Fruit fly (Drosophila melanogaster) whole organism, embryonic: ENCODE data around the gene Pex1.
A peak's percentile ranks its signal among the peaks of the same experiment; 100 is the strongest.

ENCODE experiments used
- Atf-2 ChIP-seq: fragments of 200-800 bp; sonication (Bioruptor generic); optimal IDR thresholded peaks from 2 replicates; lab custom pipeline; 2016; ENCODE audit warnings: missing biosample characterization, missing genetic modification characterization
- Bteb2 ChIP-seq: fragments of 200-800 bp; sonication (Bioruptor generic); optimal IDR thresholded peaks from 2 replicates; lab custom pipeline; 2016; ENCODE audit warnings: missing biosample characterization, missing genetic modification characterization
- CG10274 ChIP-seq: fragments of 200-800 bp; sonication (Bioruptor generic); optimal IDR thresholded peaks from 3 replicates; lab custom pipeline; 2017; ENCODE audit warnings: missing biosample characterization, mild to moderate bottlenecking, missing genetic modification characterization
- CG11504 ChIP-seq: fragments of 200-800 bp; sonication (Bioruptor generic); optimal IDR thresholded peaks from 3 replicates; lab custom pipeline; 2019; ENCODE audit warnings: missing biosample characterization, mild to moderate bottlenecking, missing genetic modification characterization, moderate library complexity
- CG12104 ChIP-seq: fragments of 200-800 bp; sonication (Bioruptor generic); optimal IDR thresholded peaks from 3 replicates; lab custom pipeline; 2016; ENCODE audit warnings: missing biosample characterization, missing genetic modification characterization
- CG12155 ChIP-seq: fragments of 200-800 bp; sonication (Bioruptor generic); optimal IDR thresholded peaks from 3 replicates; lab custom pipeline; 2016; ENCODE audit warnings: missing biosample characterization, missing genetic modification characterization
- CG13287 ChIP-seq: fragments of 200-800 bp; sonication (Bioruptor generic); IDR thresholded peaks from 2 replicates; pipeline ENCODE4 v1.3.6; 2022; ENCODE audit warnings: missing biosample characterization, missing genetic modification characterization; ENCODE audit not compliant: partially characterized antibody
- CG14965 ChIP-seq: fragments of 200-800 bp; sonication (Bioruptor generic); optimal IDR thresholded peaks from 2 replicates; lab custom pipeline; 2016; ENCODE audit warnings: missing biosample characterization, missing genetic modification characterization, borderline replicate concordance
- CG16813 ChIP-seq: fragments of 200-800 bp; sonication (Bioruptor generic); IDR thresholded peaks from 3 replicates; pipeline ENCODE4 v1.3.6; 2022; ENCODE audit warnings: missing biosample characterization, missing genetic modification characterization; ENCODE audit not compliant: partially characterized antibody
- CG17186 ChIP-seq: fragments of 200-800 bp; sonication (Bioruptor generic); optimal IDR thresholded peaks from 3 replicates; lab custom pipeline; 2017; ENCODE audit warnings: missing biosample characterization, missing genetic modification reagents, missing genetic modification characterization
- CG2875 ChIP-seq: fragments of 200-800 bp; sonication (Bioruptor generic); optimal IDR thresholded peaks from 2 replicates; lab custom pipeline; 2017; ENCODE audit warnings: missing biosample characterization, mild to moderate bottlenecking, missing genetic modification characterization, missing genetic modification reagents
- CG3407 ChIP-seq: fragments of 200-800 bp; sonication (Bioruptor generic); optimal IDR thresholded peaks from 2 replicates; lab custom pipeline; 2018; ENCODE audit warnings: missing biosample characterization, mild to moderate bottlenecking, missing genetic modification characterization
- CG5180 ChIP-seq: fragments of 200-800 bp; sonication (Bioruptor generic); optimal IDR thresholded peaks from 3 replicates; lab custom pipeline; 2017; ENCODE audit warnings: missing biosample characterization, missing genetic modification characterization, mild to moderate bottlenecking, moderate library complexity, missing genetic modification reagents
- CG5245 ChIP-seq: fragments of 200-800 bp; sonication (Bioruptor generic); optimal IDR thresholded peaks from 3 replicates; lab custom pipeline; 2016; ENCODE audit warnings: missing biosample characterization, missing genetic modification characterization
- CG7556 ChIP-seq: fragments of 200-800 bp; sonication (Bioruptor generic); optimal IDR thresholded peaks from 2 replicates; lab custom pipeline; 2017; ENCODE audit warnings: missing biosample characterization, mild to moderate bottlenecking, missing genetic modification characterization
- CG7745 ChIP-seq: fragments of 200-800 bp; sonication (Bioruptor generic); optimal IDR thresholded peaks from 2 replicates; lab custom pipeline; 2018; ENCODE audit warnings: missing biosample characterization, mild to moderate bottlenecking, missing genetic modification characterization, moderate library complexity
- CG7928 ChIP-seq: fragments of 200-800 bp; sonication (Bioruptor generic); optimal IDR thresholded peaks from 2 replicates; lab custom pipeline; 2017; ENCODE audit warnings: missing biosample characterization, mild to moderate bottlenecking, missing genetic modification characterization
- CG9215 ChIP-seq: fragments of 200-800 bp; sonication (Bioruptor generic); IDR thresholded peaks from 2 replicates; pipeline ENCODE4 v1.3.6; 2022; ENCODE audit warnings: missing biosample characterization, missing genetic modification characterization
- CG9437 ChIP-seq: fragments of 200-800 bp; sonication (Bioruptor generic); optimal IDR thresholded peaks from 2 replicates; lab custom pipeline; 2018; ENCODE audit warnings: missing biosample characterization, mild to moderate bottlenecking, missing genetic modification characterization
- CHES-1-like ChIP-seq: fragments of 200-800 bp; sonication (Bioruptor generic); optimal IDR thresholded peaks from 2 replicates; lab custom pipeline; 2016; ENCODE audit warnings: missing biosample characterization, missing genetic modification characterization
- Chrac-16 ChIP-seq: fragments of 200-800 bp; sonication (Bioruptor generic); optimal IDR thresholded peaks from 3 replicates; lab custom pipeline; 2016; ENCODE audit warnings: missing biosample characterization, missing genetic modification characterization
- CrebB ChIP-seq: fragments of 200-800 bp; sonication (Bioruptor generic); optimal IDR thresholded peaks from 3 replicates; lab custom pipeline; 2018; ENCODE audit warnings: missing biosample characterization, mild to moderate bottlenecking, missing genetic modification characterization
- Dip3 ChIP-seq: fragments of 200-800 bp; sonication (Bioruptor generic); optimal IDR thresholded peaks from 3 replicates; lab custom pipeline; 2016; ENCODE audit warnings: missing biosample characterization, missing genetic modification characterization
- Dp ChIP-seq: fragments of 200-800 bp; sonication (Bioruptor generic); optimal IDR thresholded peaks from 2 replicates; lab custom pipeline; 2018; ENCODE audit warnings: missing biosample characterization, mild to moderate bottlenecking, missing genetic modification characterization, moderate library complexity
- E2f1 ChIP-seq: fragments of 200-800 bp; sonication (Bioruptor generic); IDR thresholded peaks from 2 replicates; pipeline ENCODE4 v1.3.6; 2022; ENCODE audit warnings: missing biosample characterization, missing genetic modification characterization
- E2f2 ChIP-seq: fragments of 200-800 bp; sonication (Bioruptor generic); IDR thresholded peaks from 2 replicates; pipeline ENCODE4 v1.3.6; 2022; ENCODE audit warnings: missing biosample characterization, missing genetic modification characterization
- Ets97D ChIP-seq: fragments of 200-800 bp; sonication (Bioruptor generic); optimal IDR thresholded peaks from 3 replicates; lab custom pipeline; 2016; ENCODE audit warnings: missing biosample characterization, missing genetic modification characterization
- Fer2 ChIP-seq: fragments of 200-800 bp; sonication (Bioruptor generic); optimal IDR thresholded peaks from 2 replicates; lab custom pipeline; 2018; ENCODE audit warnings: missing biosample characterization, mild to moderate bottlenecking, missing genetic modification characterization, moderate library complexity
- Hand ChIP-seq: fragments of 200-800 bp; sonication (Bioruptor generic); optimal IDR thresholded peaks from 2 replicates; lab custom pipeline; 2017; ENCODE audit warnings: mild to moderate bottlenecking, missing biosample characterization, missing genetic modification reagents, missing genetic modification characterization
- HmgZ ChIP-seq: fragments of 200-800 bp; sonication (Bioruptor generic); optimal IDR thresholded peaks from 2 replicates; lab custom pipeline; 2018; ENCODE audit warnings: missing biosample characterization, mild to moderate bottlenecking, missing genetic modification characterization
- Hsf ChIP-seq: fragments of 200-800 bp; sonication (Bioruptor generic); optimal IDR thresholded peaks from 3 replicates; lab custom pipeline; 2016; ENCODE audit warnings: missing biosample characterization, missing genetic modification characterization
- Meics ChIP-seq: fragments of 200-800 bp; sonication (Bioruptor generic); optimal IDR thresholded peaks from 2 replicates; lab custom pipeline; 2017; ENCODE audit warnings: missing biosample characterization, mild to moderate bottlenecking, missing genetic modification characterization
- Mrtf ChIP-seq: fragments of 200-800 bp; sonication (Bioruptor generic); IDR thresholded peaks from 3 replicates; pipeline ENCODE4 v1.3.6; 2022; ENCODE audit warnings: missing biosample characterization, missing genetic modification characterization
- Oaz ChIP-seq: fragments of 200-800 bp; sonication (Bioruptor generic); IDR thresholded peaks from 2 replicates; pipeline ENCODE4 v1.3.6; 2022; ENCODE audit warnings: missing biosample characterization, missing genetic modification characterization
- Oli ChIP-seq: fragments of 200-800 bp; sonication (Bioruptor generic); optimal IDR thresholded peaks from 2 replicates; lab custom pipeline; 2018; ENCODE audit warnings: missing biosample characterization, mild to moderate bottlenecking, missing genetic modification characterization, moderate library complexity
- Opbp ChIP-seq: fragments of 200-800 bp; sonication (Bioruptor generic); IDR thresholded peaks from 3 replicates; pipeline ENCODE4 v1.3.6; 2022; ENCODE audit warnings: missing biosample characterization, missing genetic modification characterization; ENCODE audit not compliant: partially characterized antibody
- YL-1 ChIP-seq: fragments of 200-800 bp; sonication (Bioruptor generic); optimal IDR thresholded peaks from 3 replicates; lab custom pipeline; 2017; ENCODE audit warnings: missing biosample characterization, mild to moderate bottlenecking, missing genetic modification characterization
- ac ChIP-seq: fragments of 200-800 bp; sonication (Bioruptor generic); optimal IDR thresholded peaks from 3 replicates; lab custom pipeline; 2017; ENCODE audit warnings: missing biosample characterization, mild to moderate bottlenecking, missing genetic modification characterization
- chm ChIP-seq: fragments of 200-800 bp; sonication (Bioruptor generic); IDR thresholded peaks from 2 replicates; pipeline ENCODE4 v1.3.6; 2022; ENCODE audit warnings: missing biosample characterization, missing genetic modification characterization
- gcm2 ChIP-seq: fragments of 200-800 bp; sonication (Bioruptor generic); optimal IDR thresholded peaks from 2 replicates; lab custom pipeline; 2016; ENCODE audit warnings: missing biosample characterization, missing genetic modification characterization
- grau ChIP-seq: fragments of 200-800 bp; optimal IDR thresholded peaks from 3 replicates; lab custom pipeline; 2019; ENCODE audit warnings: missing biosample characterization, mild to moderate bottlenecking, missing genetic modification characterization, moderate library complexity
- gro ChIP-seq: fragments of 200-800 bp; sonication (Bioruptor generic); optimal IDR thresholded peaks from 2 replicates; lab custom pipeline; 2016; ENCODE audit warnings: missing biosample characterization, missing genetic modification characterization
- kni ChIP-seq: fragments of 200-800 bp; sonication (Bioruptor generic); optimal IDR thresholded peaks from 3 replicates; lab custom pipeline; 2017; ENCODE audit warnings: mild to moderate bottlenecking, missing biosample characterization, missing genetic modification reagents, missing genetic modification characterization
- pfk ChIP-seq: fragments of 200-800 bp; sonication (Bioruptor generic); optimal IDR thresholded peaks from 2 replicates; lab custom pipeline; 2018; ENCODE audit warnings: missing biosample characterization, mild to moderate bottlenecking, missing genetic modification characterization, moderate library complexity
- run ChIP-seq: fragments of 200-800 bp; sonication (Bioruptor generic); optimal IDR thresholded peaks from 3 replicates; lab custom pipeline; 2018; ENCODE audit warnings: missing biosample characterization, mild to moderate bottlenecking, missing genetic modification characterization
- tio ChIP-seq: fragments of 200-800 bp; sonication (Bioruptor generic); optimal IDR thresholded peaks from 2 replicates; lab custom pipeline; 2017; ENCODE audit warnings: missing biosample characterization, missing genetic modification characterization, inconsistent platforms
- tll ChIP-seq, 2 experiments: fragments of 200-800 bp in 1 of 2; fragments of >200 bp in 1 of 2; sonication (Bioruptor generic) in 1 of 2; optimal IDR thresholded peaks; 2 replicates each; lab custom pipeline; 2017 to 2019; ENCODE audit warnings: missing biosample characterization in 2 of 2, missing genetic modification characterization in 2 of 2, mild to moderate bottlenecking in 1 of 2, moderate library complexity in 1 of 2
- ttk ChIP-seq: fragments of 200-800 bp; sonication (Bioruptor generic); IDR thresholded peaks from 2 replicates; pipeline ENCODE4 v2.1.2; 2022; ENCODE audit warnings: missing biosample characterization, missing genetic modification characterization
- tx ChIP-seq: fragments of 200-800 bp; sonication (Bioruptor generic); optimal IDR thresholded peaks from 2 replicates; lab custom pipeline; 2016; ENCODE audit warnings: missing biosample characterization, missing genetic modification characterization
- z ChIP-seq: fragments of 200-800 bp; sonication (Bioruptor generic); IDR thresholded peaks from 3 replicates; pipeline ENCODE4 v1.3.6; 2022; ENCODE audit warnings: missing biosample characterization, missing genetic modification characterization
- zfh1 ChIP-seq: fragments of 200-800 bp; sonication (Bioruptor generic); IDR thresholded peaks from 3 replicates; pipeline ENCODE4 v1.3.6; 2022; ENCODE audit warnings: missing biosample characterization, missing genetic modification characterization

Pex1 gene

dm6 chr3L:14036867-14037313, 34.8 kb upstream of the Pex1 start, which contains the start of gene Hsp110 (continued):
- TF ChIP-seq Ets97D: peak; percentile 62
- TF ChIP-seq CG7928 (GFP tag; lab: Kevin White, UChicago): no peak
- peak; percentile 99 for TF ChIP-seq CG16813 (GFP tag; lab: Robert Waterston, UW)
- TF ChIP-seq gro (GFP tag; lab: Kevin White, UChicago): peak; percentile 58
- TF ChIP-seq ac (GFP tag; lab: Kevin White, UChicago): no peak
- TF ChIP-seq Hsf (GFP tag; lab: Kevin White, UChicago): no peak
- TF ChIP-seq HmgZ: peak; percentile 67
- peak; percentile 23 for TF ChIP-seq CrebB (tag; lab: Kevin White, UChicago)
- TF ChIP-seq CG3407: no peak
- TF ChIP-seq CG5180 (GFP tag; lab: Kevin White, UChicago): no peak
- TF ChIP-seq Oli (tag; lab: Kevin White, UChicago): no peak
- TF ChIP-seq Bteb2: peak; percentile 10
- TF ChIP-seq Mrtf: no peak
- peak; percentile 16 for TF ChIP-seq grau (tag; lab: Kevin White, UChicago)
- no peak for TF ChIP-seq tx
- TF ChIP-seq Dp (GFP tag; lab: Kevin White, UChicago): peak; percentile 92
- TF ChIP-seq CG11504 (tag; lab: Kevin White, UChicago): no peak
- no peak for TF ChIP-seq run (tag; lab: Kevin White, UChicago)
- TF ChIP-seq CG14965 (GFP tag; lab: Kevin White, UChicago): no peak
- peak; percentile 16; the same call in 1 of the 2 replicates for TF ChIP-seq E2f1
- TF ChIP-seq CG5245 (GFP tag; lab: Kevin White, UChicago): no peak
- no peak for TF ChIP-seq CG7556 (GFP tag; lab: Kevin White, UChicago)
- TF ChIP-seq CG7745 (tag; lab: Kevin White, UChicago): no peak
- no peak for TF ChIP-seq Atf-2 (GFP tag; lab: Kevin White, UChicago)
- TF ChIP-seq CG13287 (GFP tag; lab: Robert Waterston, UW): peak; percentile 99
- TF ChIP-seq CG12104 (GFP tag; lab: Kevin White, UChicago): no peak
- no peak for TF ChIP-seq z (GFP tag; lab: Robert Waterston, UW)
- peak; percentile 99 for TF ChIP-seq Dip3 (GFP tag; lab: Kevin White, UChicago)
- TF ChIP-seq Hand (GFP tag; lab: Kevin White, UChicago): peak; percentile 16
- no peak for TF ChIP-seq tio (GFP tag; lab: Kevin White, UChicago)
- peak; percentile 95 for TF ChIP-seq E2f2
- no peak for TF ChIP-seq CG9215 (GFP tag; lab: Robert Waterston, UW)
- no peak for TF ChIP-seq pfk (GFP tag; lab: Kevin White, UChicago)
- no peak for TF ChIP-seq tll (GFP tag; optimal IDR thresholded peaks at IDR 0.05; lab: Kevin White, UChicago)
- TF ChIP-seq gcm2 (GFP tag; lab: Kevin White, UChicago): no peak
- no peak for TF ChIP-seq Fer2 (tag; lab: Kevin White, UChicago)
- peak; percentile 74 for TF ChIP-seq CHES-1-like
- TF ChIP-seq Meics (GFP tag; lab: Kevin White, UChicago): peak; percentile 20
- TF ChIP-seq YL-1: peak; percentile 58
- TF ChIP-seq CG12155 (GFP tag; lab: Kevin White, UChicago): peak; percentile 14
- no peak for TF ChIP-seq CG9437 (GFP tag; lab: Kevin White, UChicago)
- peak; percentile 99 for TF ChIP-seq Opbp
- TF ChIP-seq CG2875 (GFP tag; lab: Kevin White, UChicago): no peak
- peak; percentile 57 for TF ChIP-seq CG17186 (GFP tag; lab: Kevin White, UChicago)
- no peak for TF ChIP-seq CG10274 (GFP tag; lab: Kevin White, UChicago)
- no peak for TF ChIP-seq Chrac-16
- TF ChIP-seq ttk (GFP tag; lab: Robert Waterston, UW): no peak
- no peak for TF ChIP-seq kni (GFP tag; lab: Kevin White, UChicago)
- TF ChIP-seq Oaz (GFP tag; lab: Robert Waterston, UW): no peak
- TF ChIP-seq zfh1: no peak
- no peak for TF ChIP-seq chm (GFP tag; lab: Robert Waterston, UW)
